Worm (Caenorhabditis elegans): ENCODE results near the gene fbxa-77.
"Not testable (repeated sequence)": the region's sequence is repeated elsewhere in the genome, so short reads cannot be mapped to it uniquely, and the experiment has no call there.

The fbxa-77 gene

DNA sequence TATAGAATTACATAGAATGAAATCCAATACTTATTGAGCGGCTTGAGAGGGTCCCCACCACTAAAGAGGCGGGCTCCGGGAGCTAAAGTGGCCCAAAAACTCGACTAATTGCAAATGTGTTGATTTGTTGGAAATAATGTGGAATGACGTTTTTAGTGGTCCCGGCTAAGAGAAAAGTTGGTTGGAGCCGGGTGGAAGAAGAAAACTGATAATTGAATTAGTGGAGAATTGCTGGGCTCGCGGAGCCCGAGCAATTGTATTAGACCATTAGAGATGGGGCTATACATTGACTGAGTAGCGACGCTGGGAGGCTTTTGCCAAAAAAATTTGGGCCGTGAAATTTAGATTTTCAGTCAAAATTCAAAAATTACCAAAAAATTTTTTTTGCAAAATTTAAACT, 23.7 kb upstream of the fbxa-77 start:
- no peak for TF ChIP-seq unc-62 (GFP tag; optimal IDR thresholded peaks at IDR 0.05)

DNA sequence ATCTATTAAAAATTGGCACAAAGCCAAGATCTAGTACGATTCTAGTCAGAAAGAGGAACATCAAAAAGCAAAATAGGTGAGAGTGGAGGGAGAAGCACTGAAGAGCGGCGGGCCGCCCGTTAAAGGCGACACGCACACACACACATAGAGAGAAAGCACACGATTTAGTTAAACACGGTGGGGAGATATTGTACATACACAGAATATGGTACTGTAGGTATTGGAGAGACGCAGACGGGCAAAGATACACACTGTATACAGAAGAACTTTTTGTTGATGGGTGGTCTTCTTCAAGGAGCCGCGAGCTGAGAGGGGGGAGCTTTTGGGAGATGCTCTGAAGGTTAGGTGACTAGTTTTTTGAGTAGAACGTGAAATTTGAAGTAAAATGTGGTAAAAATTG, 23.0 kb upstream of the fbxa-77 start:
- no peak for TF ChIP-seq unc-62 (GFP tag; optimal IDR thresholded peaks at IDR 0.05)

DNA sequence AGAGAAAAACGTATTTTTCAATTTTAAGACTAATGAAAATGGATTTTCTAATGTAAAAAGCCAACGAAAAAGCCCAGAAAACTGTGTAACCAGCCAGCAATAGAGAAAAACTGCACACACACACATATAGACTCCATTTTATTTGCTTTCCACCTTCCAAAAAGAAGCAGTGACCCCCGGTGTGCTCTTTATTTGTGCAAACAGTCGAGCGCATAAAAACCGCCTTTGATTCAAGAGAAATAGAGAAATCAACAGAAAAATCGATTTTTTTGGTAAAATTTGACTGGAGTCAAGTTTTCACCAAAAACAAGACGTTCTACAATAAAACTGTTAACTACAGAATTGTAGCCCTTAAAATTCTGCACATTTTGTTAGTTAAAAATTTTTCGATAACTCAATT, 20.7 kb upstream of the fbxa-77 start:
- no peak for TF ChIP-seq unc-62 (GFP tag; optimal IDR thresholded peaks at IDR 0.05)

DNA sequence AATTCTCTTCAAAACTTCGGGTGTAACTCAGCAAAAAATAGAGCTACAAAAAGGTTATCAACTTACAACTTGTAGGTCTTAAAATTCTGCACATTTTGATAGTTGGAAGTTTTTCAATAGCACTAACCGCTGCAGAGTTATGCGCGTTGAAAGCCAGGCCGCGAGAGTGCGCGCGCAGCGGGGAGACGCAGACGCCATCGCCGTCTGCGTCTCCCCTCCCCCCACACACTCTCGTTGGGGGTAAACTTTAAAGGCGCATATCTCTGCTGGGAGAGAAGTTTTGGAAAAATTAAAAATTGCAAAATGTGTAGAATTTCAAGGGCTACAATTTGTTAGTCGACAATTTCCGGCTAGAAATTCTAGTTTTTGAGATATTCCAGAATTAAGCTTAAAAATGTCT, 19.8 kb upstream of the fbxa-77 start:
- no peak for TF ChIP-seq unc-62 (GFP tag; optimal IDR thresholded peaks at IDR 0.05)

DNA sequence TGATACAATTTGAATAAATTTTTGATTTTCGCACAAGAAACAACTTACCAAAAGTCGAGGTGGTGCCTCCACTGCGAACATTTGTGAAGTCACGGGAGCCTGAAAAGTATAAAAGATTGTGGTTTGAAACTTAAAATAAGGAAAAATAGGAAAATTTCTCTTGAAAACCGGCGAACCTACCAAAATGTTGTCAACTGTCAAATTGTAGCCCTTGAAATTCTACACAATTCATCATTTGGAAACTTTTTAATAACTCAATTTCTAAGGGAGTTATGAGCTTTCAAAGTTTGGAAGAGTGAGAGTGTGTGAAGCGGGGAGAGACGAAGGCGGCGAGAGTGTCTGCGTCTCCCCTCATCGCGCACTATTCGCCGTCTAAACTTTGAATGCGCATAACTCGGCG, 19.1 kb upstream of the fbxa-77 start, which contains the start of gene pes-4:
Gene pes-4, minus strand, starts transcription at position 101 of the 400 bp plus-strand sequence.
- TF ChIP-seq unc-62 (GFP tag; optimal IDR thresholded peaks at IDR 0.05), result no peak

DNA sequence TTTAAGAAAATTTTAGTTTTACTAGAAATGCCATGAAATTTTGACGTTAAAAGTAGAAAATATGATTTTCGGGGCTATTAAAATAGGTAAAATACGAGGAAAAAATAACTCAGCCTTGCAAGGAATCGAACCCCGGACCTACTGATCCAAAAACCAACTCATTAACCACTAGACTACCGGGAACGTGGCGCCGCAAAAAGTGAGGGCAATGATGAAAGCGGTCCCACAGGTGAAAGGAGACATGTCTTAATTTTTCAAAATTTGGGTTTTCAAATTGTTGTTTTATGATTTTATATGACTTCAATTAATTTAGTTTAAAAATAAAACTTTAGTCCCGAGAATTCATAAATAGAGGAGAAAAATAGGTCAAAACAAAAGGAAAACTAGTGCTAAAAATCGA, 18.6 kb upstream of the fbxa-77 start:
- no peak for TF ChIP-seq unc-62 (GFP tag; optimal IDR thresholded peaks at IDR 0.05)

DNA sequence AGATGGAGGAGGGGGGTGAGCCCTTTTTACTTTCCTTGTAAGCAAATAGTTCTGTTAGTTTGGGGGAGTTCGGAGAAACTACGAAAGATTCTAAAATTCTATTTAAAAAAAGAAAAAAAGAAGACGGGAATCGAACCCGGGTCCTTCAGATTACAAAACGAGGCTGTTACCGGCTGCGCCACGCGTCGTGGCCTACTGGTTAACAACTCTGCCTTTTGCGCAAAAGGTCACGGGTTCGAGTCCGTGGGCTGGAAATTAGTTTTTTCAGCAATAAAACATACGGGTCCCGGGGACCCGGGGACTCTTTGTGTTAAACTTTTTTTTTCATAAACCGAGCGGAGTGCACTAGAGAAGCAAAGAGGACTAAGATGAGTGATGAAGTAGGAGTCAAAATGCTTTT, 18.1 kb upstream of the fbxa-77 start:
- no peak for TF ChIP-seq unc-62 (GFP tag; optimal IDR thresholded peaks at IDR 0.05)

DNA sequence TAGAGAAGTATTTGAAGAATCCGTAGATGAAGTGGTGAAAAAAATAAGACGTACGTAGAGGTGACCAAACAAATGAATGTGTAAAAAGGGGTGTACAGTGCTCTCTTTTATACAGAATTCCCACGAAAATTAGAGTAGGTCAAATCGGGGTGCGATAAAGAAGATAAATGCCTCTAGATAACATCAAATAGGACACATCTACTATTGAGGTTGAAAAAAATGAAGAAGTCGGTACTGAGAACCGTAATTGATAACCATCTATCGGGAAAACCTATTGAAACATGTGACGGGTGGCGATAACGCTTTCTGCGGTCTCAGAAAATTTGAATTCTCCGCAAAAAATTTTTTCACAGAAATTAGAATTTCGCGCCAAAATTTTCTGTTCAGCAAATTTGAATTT, 10.6 kb upstream of the fbxa-77 start, which contains the start of gene fbxa-61:
Gene fbxa-61, plus strand, starts transcription at position 345 of the 400 bp plus-strand sequence.
- TF ChIP-seq unc-62 (GFP tag; optimal IDR thresholded peaks at IDR 0.05), result no peak

DNA sequence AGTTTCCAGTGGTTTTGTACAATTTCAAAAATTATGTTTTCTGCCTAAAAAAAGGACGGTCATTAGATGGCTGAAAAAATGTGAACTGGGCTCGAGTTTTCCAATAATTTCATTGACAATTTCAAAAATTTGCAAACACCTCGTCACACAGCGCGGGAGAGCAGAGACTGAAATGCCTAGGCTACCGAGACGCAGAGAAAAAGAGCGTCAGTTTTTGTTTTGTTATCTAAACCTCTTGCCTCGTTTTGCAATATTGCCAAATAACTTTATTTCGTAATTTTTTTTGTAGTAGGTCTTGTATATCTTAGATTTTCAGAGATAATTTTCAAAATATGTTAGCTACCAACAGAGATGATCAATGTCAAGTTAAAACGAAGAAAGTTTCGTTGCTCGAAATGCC, 6.1 kb upstream of the fbxa-77 start, which contains the start of gene fbxa-63:
Gene fbxa-63, plus strand, starts transcription at position 310 of the 400 bp plus-strand sequence.
- TF ChIP-seq unc-62 (GFP tag; optimal IDR thresholded peaks at IDR 0.05), result no peak

DNA sequence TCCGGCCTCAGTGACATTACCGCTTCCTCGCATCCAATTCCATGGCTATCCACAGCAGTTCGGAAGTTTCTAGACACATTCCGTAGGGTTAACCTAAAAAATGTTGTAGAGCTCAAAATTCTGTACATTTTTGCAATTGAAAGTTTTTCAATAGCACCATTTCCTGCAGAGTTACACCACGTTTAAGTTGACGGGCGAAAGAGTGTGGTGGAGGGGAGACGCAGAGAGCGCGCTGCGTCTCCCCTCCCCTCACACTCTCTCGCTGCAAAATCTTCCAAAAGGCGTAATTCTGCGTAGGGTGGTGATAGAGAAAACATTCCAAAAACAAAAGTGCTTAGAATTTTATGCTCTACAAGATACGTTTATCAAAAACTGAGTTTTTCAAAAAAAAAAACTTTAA, 940 bp upstream of the fbxa-77 start:
- TF ChIP-seq unc-62 (GFP tag; optimal IDR thresholded peaks at IDR 0.05), result no peak

DNA sequence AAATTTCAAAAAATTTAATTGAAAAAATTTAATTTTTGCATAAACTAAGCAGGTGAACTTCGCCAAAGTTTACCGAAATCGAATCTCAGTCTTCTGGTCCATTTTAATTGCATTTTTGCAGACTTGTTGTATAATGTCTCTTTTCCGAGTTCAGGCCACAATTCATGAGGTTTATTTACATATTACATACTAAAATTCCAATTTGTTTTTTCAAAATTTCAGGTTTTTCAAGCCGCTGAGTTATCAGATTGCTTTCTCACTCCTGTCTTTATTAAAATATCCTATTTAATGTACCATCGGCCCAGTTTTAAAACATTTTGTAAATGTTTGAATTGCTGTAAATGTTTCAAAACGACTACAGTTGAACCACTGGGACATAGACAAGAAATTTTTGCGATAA, 7.2 kb downstream of the fbxa-77 start, which contains the start of gene fbxa-208:
Gene fbxa-208, plus strand, starts transcription at position 301 of the 400 bp plus-strand sequence.
- TF ChIP-seq unc-62 (GFP tag; optimal IDR thresholded peaks at IDR 0.05), result not testable (repeated sequence)

DNA sequence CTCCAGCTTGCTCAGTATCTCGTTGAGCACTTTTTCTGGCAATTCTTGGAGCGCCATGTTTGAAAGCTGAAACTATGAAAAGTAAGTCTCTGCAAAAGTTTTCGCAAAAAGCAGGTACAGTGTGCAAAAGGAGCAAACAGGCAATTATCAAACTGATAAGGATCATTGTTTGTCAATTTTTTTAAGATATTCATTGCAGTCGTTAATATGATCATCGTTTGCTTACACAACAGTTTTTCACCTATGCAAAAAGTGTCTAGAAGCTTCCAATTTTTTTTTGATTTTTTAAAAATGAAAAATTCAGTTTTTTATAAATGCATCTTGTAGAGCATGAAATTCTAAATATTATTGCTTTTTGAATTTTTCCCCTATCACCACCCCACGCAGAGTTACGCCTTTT, 9.1 kb downstream of the fbxa-77 start, which contains the start of gene fbxa-78:
Gene fbxa-78, minus strand, starts transcription at position 101 of the 400 bp plus-strand sequence.
- TF ChIP-seq unc-62 (GFP tag; optimal IDR thresholded peaks at IDR 0.05), result not testable (repeated sequence)

DNA sequence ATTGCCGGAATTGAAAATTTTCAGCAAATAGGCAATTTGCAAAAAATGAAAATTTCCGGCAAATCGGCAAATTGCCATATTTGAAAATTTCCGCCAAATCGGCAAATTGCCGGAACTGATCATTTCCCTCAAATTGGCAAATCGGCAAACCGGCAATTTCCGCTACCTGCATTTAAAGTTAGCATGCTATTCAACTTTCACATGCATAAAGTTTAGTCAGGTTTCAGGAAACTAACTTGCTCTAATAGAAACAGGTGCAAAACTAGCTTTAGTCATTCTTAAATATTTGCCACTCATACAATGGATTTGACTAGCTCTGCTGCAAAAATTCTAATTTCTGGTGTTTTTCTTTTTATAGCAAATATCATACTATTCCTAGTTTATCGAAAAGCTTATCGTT, 14.4 kb downstream of the fbxa-77 start, which contains the start of gene srz-9:
Gene srz-9, plus strand, starts transcription at position 301 of the 400 bp plus-strand sequence.
- not testable (repeated sequence) for TF ChIP-seq unc-62 (GFP tag; optimal IDR thresholded peaks at IDR 0.05)

DNA sequence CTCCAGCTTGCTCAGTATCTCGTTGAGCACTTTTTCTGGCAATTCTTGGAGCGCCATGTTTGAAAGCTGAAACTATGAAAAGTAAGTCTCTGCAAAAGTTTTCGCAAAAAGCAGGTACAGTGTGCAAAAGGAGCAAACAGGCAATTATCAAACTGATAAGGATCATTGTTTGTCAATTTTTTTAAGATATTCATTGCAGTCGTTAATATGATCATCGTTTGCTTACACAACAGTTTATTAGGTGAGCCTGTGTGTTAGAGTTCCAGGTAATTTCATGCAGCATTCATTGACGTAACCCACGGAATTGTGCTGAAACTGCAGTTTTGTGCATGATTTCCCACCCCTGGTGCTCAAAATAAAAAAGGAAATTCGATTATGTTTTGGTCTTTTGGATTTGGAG, 17.5 kb downstream of the fbxa-77 start, which contains the start of gene fbxa-151:
Gene fbxa-151, minus strand, starts transcription at position 101 of the 400 bp plus-strand sequence.
- TF ChIP-seq unc-62 (GFP tag; optimal IDR thresholded peaks at IDR 0.05), result not testable (repeated sequence)

DNA sequence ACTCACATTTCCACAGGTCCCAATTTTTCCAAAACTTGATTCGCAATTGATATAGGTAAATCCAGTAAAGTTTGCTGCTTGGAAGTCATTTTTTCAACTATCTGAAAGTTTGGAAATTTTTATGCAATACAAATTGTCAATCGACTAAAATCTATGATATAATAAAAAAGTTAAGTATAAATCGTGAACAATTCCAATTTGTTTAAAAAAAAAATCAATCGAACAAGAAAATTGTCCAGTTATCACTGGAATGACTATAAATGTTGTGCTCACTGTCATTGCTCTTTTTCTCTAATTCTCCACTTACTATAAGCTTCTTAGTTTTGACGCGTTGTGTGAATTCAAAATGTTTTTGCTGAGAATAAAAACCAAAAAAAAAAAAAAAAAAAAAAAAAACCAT, 19.9 kb downstream of the fbxa-77 start, which contains the start of gene fbxa-32:
Gene fbxa-32, minus strand, starts transcription at position 101 of the 400 bp plus-strand sequence.
- no peak for TF ChIP-seq unc-62 (GFP tag; optimal IDR thresholded peaks at IDR 0.05)

DNA sequence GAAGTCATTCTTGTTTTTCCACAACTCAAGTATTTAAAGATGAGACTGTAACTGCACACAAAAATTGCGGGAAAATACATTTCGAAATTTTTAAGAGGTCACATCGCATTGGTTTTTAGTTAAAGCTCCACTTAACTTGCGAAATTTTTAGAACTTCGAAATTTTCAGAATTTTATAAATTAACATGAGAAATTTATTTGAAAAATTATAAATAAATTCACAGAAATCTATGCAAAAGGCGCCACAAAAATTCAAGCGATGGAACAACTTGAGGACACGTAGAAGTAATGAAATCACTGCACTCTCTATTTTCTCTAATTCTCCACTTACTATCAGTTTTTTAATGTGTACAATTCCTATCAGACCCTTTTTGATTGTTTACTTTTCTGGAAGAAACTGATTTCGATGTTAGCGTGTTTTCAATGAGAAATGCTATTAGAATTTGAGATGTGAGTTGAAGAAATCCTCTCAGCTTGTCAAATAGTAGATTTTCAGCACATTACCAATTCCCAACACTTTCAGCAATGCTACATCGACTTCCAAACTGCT, 22.2 kb downstream of the fbxa-77 start, which contains the start of gene fbxa-31:
Gene fbxa-31, minus strand, starts transcription at position 51 of the 549 bp plus-strand sequence.
- TF ChIP-seq unc-62 (GFP tag; optimal IDR thresholded peaks at IDR 0.05), result no peak

DNA sequence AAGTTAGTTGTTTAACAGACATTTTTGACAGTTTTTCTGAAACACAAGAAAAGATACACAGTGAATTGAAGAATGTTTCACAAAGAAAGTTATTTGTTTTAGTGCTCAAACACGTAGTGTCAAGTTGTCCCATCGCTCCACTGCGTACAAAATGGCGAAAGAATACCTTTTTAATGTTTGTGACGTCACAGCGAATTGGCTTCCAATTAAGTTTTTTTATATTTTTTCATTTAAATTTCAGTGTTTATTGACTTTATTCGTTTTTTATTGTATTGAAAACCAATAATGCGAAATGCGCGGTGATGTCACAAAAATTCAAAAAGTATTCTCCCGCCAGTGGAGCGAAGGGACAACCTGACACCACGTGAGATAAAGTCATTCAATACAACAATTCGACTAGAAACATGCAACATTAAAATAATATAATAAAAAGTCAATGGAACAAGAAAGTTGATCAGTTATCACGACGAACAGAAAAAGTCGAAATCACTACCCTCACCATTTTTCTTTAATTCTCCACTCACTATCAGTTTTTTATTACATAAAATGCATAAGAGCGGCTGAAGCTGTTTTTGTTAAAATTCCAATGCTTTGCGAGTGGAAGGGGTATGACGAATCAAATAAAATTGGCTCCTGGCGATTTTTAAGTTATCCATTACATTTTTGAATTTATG, 24.5 kb downstream of the fbxa-77 start, which contains the start of gene fbxa-29:
Gene fbxa-29, minus strand, starts transcription at position 51 of the 674 bp plus-strand sequence.
- no peak for TF ChIP-seq unc-62 (GFP tag; optimal IDR thresholded peaks at IDR 0.05)

All from whole organism, dauer.